Fruit fly (Drosophila melanogaster) whole organism, embryonic: ENCODE measurements around the gene CG3448.
A peak's percentile ranks its signal among the peaks of the same experiment; 100 is the strongest.

Source experiments
- Atf3 ChIP-seq: fragments of 200-800 bp; sonication (Bioruptor generic); optimal IDR thresholded peaks from 3 replicates; lab custom pipeline; 2016; ENCODE audit warnings: missing biosample characterization, missing genetic modification characterization
- Atf6 ChIP-seq: fragments of 200-800 bp; sonication (Bioruptor generic); IDR thresholded peaks from 2 replicates; pipeline ENCODE4 v1.3.6; 2022; ENCODE audit warnings: missing biosample characterization, missing genetic modification characterization
- Awh ChIP-seq: fragments of 200-800 bp; sonication (Bioruptor generic); IDR thresholded peaks from 2 replicates; pipeline ENCODE4, ENCODE4 v1.3.6; 2022; ENCODE audit warnings: missing biosample characterization, missing genetic modification characterization
- Bgb ChIP-seq: fragments of 200-800 bp; sonication (Bioruptor generic); IDR thresholded peaks from 2 replicates; pipeline ENCODE4 v1.3.6; 2022; ENCODE audit warnings: missing biosample characterization, missing genetic modification characterization; ENCODE audit not compliant: partially characterized antibody
- Bteb2 ChIP-seq: fragments of 200-800 bp; sonication (Bioruptor generic); optimal IDR thresholded peaks from 2 replicates; lab custom pipeline; 2016; ENCODE audit warnings: missing biosample characterization, missing genetic modification characterization
- CG11398 ChIP-seq: fragments of 200-800 bp; sonication (Bioruptor generic); optimal IDR thresholded peaks from 2 replicates; lab custom pipeline; 2016; ENCODE audit warnings: missing biosample characterization, missing genetic modification characterization
- CG11456 ChIP-seq: fragments of 200-800 bp; sonication (Bioruptor generic); IDR thresholded peaks from 3 replicates; pipeline ENCODE4 v1.3.6; 2022; ENCODE audit warnings: missing biosample characterization, missing genetic modification characterization
- CG11504 ChIP-seq: fragments of 200-800 bp; sonication (Bioruptor generic); optimal IDR thresholded peaks from 3 replicates; lab custom pipeline; 2019; ENCODE audit warnings: missing biosample characterization, mild to moderate bottlenecking, missing genetic modification characterization, moderate library complexity
- CG13424 ChIP-seq: fragments of 200-800 bp; sonication (Bioruptor generic); optimal IDR thresholded peaks from 2 replicates; lab custom pipeline; 2019; ENCODE audit warnings: missing biosample characterization, mild to moderate bottlenecking, missing genetic modification characterization, moderate library complexity
- CG14860 ChIP-seq: fragments of 200-800 bp; sonication (Bioruptor generic); IDR thresholded peaks from 3 replicates; pipeline ENCODE4 v1.3.6; 2022; ENCODE audit warnings: missing biosample characterization, missing genetic modification characterization; ENCODE audit not compliant: partially characterized antibody
- CG14965 ChIP-seq: fragments of 200-800 bp; sonication (Bioruptor generic); optimal IDR thresholded peaks from 2 replicates; lab custom pipeline; 2016; ENCODE audit warnings: missing biosample characterization, missing genetic modification characterization, borderline replicate concordance
- CG15696 ChIP-seq: fragments of 200-800 bp; sonication (Bioruptor generic); optimal IDR thresholded peaks from 2 replicates; lab custom pipeline; 2019; ENCODE audit warnings: missing biosample characterization, mild to moderate bottlenecking, missing genetic modification characterization, moderate library complexity
- CG16815 ChIP-seq: fragments of 200-800 bp; sonication (Bioruptor generic); optimal IDR thresholded peaks from 3 replicates; lab custom pipeline; 2017; ENCODE audit warnings: missing biosample characterization, mild to moderate bottlenecking, missing genetic modification characterization
- CG17912 ChIP-seq: fragments of 200-800 bp; sonication (Bioruptor generic); optimal IDR thresholded peaks from 2 replicates; lab custom pipeline; 2018; ENCODE audit warnings: missing biosample characterization, mild to moderate bottlenecking, missing genetic modification characterization
- CG2120 ChIP-seq: fragments of 200-800 bp; sonication (Bioruptor generic); optimal IDR thresholded peaks from 3 replicates; lab custom pipeline; 2016; ENCODE audit warnings: missing biosample characterization, missing genetic modification characterization
- CG2202 ChIP-seq: fragments of 200-800 bp; sonication (Bioruptor generic); optimal IDR thresholded peaks from 2 replicates; lab custom pipeline; 2018; ENCODE audit warnings: missing biosample characterization, mild to moderate bottlenecking, missing genetic modification characterization
- CG32772 ChIP-seq: fragments of 200-800 bp; sonication (Bioruptor generic); IDR thresholded peaks from 2 replicates; pipeline ENCODE4 v1.3.6; 2022; ENCODE audit warnings: missing biosample characterization, missing genetic modification characterization
- CG3726 ChIP-seq: fragments of 200-800 bp; sonication (Bioruptor generic); IDR thresholded peaks from 3 replicates; pipeline ENCODE4, ENCODE4 v1.3.6; 2022; ENCODE audit warnings: missing biosample characterization, missing genetic modification characterization
- CG3995 ChIP-seq: fragments of 200-800 bp; sonication (Bioruptor generic); optimal IDR thresholded peaks from 3 replicates; lab custom pipeline; 2016; ENCODE audit warnings: missing biosample characterization, missing genetic modification characterization
- CG42726 ChIP-seq: fragments of 200-800 bp; sonication (Bioruptor generic); IDR thresholded peaks from 2 replicates; pipeline ENCODE4 v1.3.6; 2022; ENCODE audit warnings: missing biosample characterization, missing genetic modification characterization; ENCODE audit not compliant: partially characterized antibody
- CG7928 ChIP-seq: fragments of 200-800 bp; sonication (Bioruptor generic); optimal IDR thresholded peaks from 2 replicates; lab custom pipeline; 2017; ENCODE audit warnings: missing biosample characterization, mild to moderate bottlenecking, missing genetic modification characterization
- CG8388 ChIP-seq: fragments of 200-800 bp; sonication (Bioruptor generic); optimal IDR thresholded peaks from 2 replicates; lab custom pipeline; 2019; ENCODE audit warnings: missing biosample characterization, mild to moderate bottlenecking, missing genetic modification characterization, moderate library complexity
- CG8765 ChIP-seq: fragments of 200-800 bp; sonication (Bioruptor generic); IDR thresholded peaks from 2 replicates; pipeline ENCODE4 v1.3.6; 2022; ENCODE audit warnings: missing biosample characterization, missing genetic modification characterization
- CG8924 ChIP-seq: fragments of 200-800 bp; optimal IDR thresholded peaks from 3 replicates; lab custom pipeline; 2019; ENCODE audit warnings: missing biosample characterization, mild to moderate bottlenecking, missing genetic modification characterization, moderate library complexity
- Dref ChIP-seq: fragments of 200-800 bp; sonication (Bioruptor generic); IDR thresholded peaks from 2 replicates; pipeline ENCODE4 v1.3.6; 2022; ENCODE audit warnings: missing biosample characterization, missing genetic modification characterization
- Fer1 ChIP-seq: fragments of 200-800 bp; sonication (Bioruptor generic); optimal IDR thresholded peaks from 2 replicates; lab custom pipeline; 2017; ENCODE audit warnings: missing biosample characterization, mild to moderate bottlenecking, missing genetic modification characterization
- HLH4C ChIP-seq: fragments of 200-800 bp; sonication (Bioruptor generic); IDR thresholded peaks from 3 replicates; pipeline ENCODE4 v1.3.6; 2022; ENCODE audit warnings: missing biosample characterization, missing genetic modification characterization; ENCODE audit not compliant: partially characterized antibody
- Hmr ChIP-seq: fragments of 200-800 bp; sonication (Bioruptor generic); optimal IDR thresholded peaks from 3 replicates; lab custom pipeline; 2017; ENCODE audit warnings: mild to moderate bottlenecking, missing biosample characterization, missing genetic modification reagents, missing genetic modification characterization
- NfI ChIP-seq: fragments of 200-800 bp; sonication (Bioruptor generic); optimal IDR thresholded peaks from 3 replicates; lab custom pipeline; 2018; ENCODE audit warnings: missing biosample characterization, mild to moderate bottlenecking, missing genetic modification characterization, moderate library complexity
- Spps ChIP-seq: fragments of 200-800 bp; sonication (Bioruptor generic); optimal IDR thresholded peaks from 2 replicates; lab custom pipeline; 2018; ENCODE audit warnings: missing biosample characterization, mild to moderate bottlenecking, missing genetic modification characterization
- Ssrp ChIP-seq: fragments of 200-800 bp; sonication (Bioruptor generic); optimal IDR thresholded peaks from 2 replicates; lab custom pipeline; 2018; ENCODE audit warnings: missing biosample characterization, mild to moderate bottlenecking, missing genetic modification characterization, moderate library complexity
- YL-1 ChIP-seq: fragments of 200-800 bp; sonication (Bioruptor generic); optimal IDR thresholded peaks from 3 replicates; lab custom pipeline; 2017; ENCODE audit warnings: missing biosample characterization, mild to moderate bottlenecking, missing genetic modification characterization
- ara ChIP-seq: fragments of 200-800 bp; sonication (Bioruptor generic); IDR thresholded peaks from 2 replicates; pipeline ENCODE4 v1.3.6; 2022; ENCODE audit warnings: missing biosample characterization, missing genetic modification characterization
- bcd ChIP-seq: fragments of 200-800 bp; sonication (Bioruptor generic); optimal IDR thresholded peaks from 2 replicates; lab custom pipeline; 2017; ENCODE audit warnings: missing biosample characterization, mild to moderate bottlenecking, missing genetic modification characterization
- cad ChIP-seq: fragments of >200 bp; optimal IDR thresholded peaks from 2 replicates; lab custom pipeline; 2017; ENCODE audit warnings: missing biosample characterization, missing genetic modification characterization
- chif ChIP-seq, 2 experiments: fragments of 200-800 bp; sonication (Bioruptor generic); optimal IDR thresholded peaks; 3 replicates each; lab custom pipeline; 2016; ENCODE audit warnings: missing biosample characterization in 2 of 2, missing genetic modification characterization in 2 of 2
- corto ChIP-seq: fragments of 200-800 bp; sonication (Bioruptor generic); optimal IDR thresholded peaks from 2 replicates; lab custom pipeline; 2016; ENCODE audit warnings: missing biosample characterization, mild to moderate bottlenecking, missing genetic modification characterization, moderate library complexity
- crol ChIP-seq: fragments of 200-800 bp; sonication (Bioruptor generic); IDR thresholded peaks from 2 replicates; pipeline ENCODE4 v1.3.6; 2022; ENCODE audit warnings: missing biosample characterization, missing genetic modification characterization
- disco-r ChIP-seq: fragments of 200-800 bp; sonication (Bioruptor generic); optimal IDR thresholded peaks from 2 replicates; lab custom pipeline; 2016; ENCODE audit warnings: missing biosample characterization, missing genetic modification characterization
- fd102C ChIP-seq: fragments of 200-800 bp; sonication (Bioruptor generic); optimal IDR thresholded peaks from 2 replicates; lab custom pipeline; 2018; ENCODE audit warnings: missing biosample characterization, mild to moderate bottlenecking, missing genetic modification characterization, moderate library complexity
- fd96Cb ChIP-seq: fragments of 200-800 bp; sonication (Bioruptor generic); optimal IDR thresholded peaks from 2 replicates; lab custom pipeline; 2018; ENCODE audit warnings: missing biosample characterization, mild to moderate bottlenecking, missing genetic modification characterization, moderate library complexity
- insv ChIP-seq, 2 experiments: fragments of 200-800 bp; sonication (Bioruptor generic); optimal IDR thresholded peaks; 3 replicates each; lab custom pipeline; 2016 to 2018; ENCODE audit warnings: missing biosample characterization in 2 of 2, missing genetic modification characterization in 2 of 2
- kah ChIP-seq: fragments of 200-800 bp; sonication (Bioruptor generic); optimal IDR thresholded peaks from 2 replicates; lab custom pipeline; 2018; ENCODE audit warnings: missing biosample characterization, mild to moderate bottlenecking, missing genetic modification characterization
- kay ChIP-seq: fragments of 200-800 bp; sonication (Bioruptor generic); optimal IDR thresholded peaks from 2 replicates; lab custom pipeline; 2016; ENCODE audit warnings: missing biosample characterization, missing genetic modification characterization
- nau ChIP-seq: fragments of 200-800 bp; sonication (Bioruptor generic); optimal IDR thresholded peaks from 3 replicates; lab custom pipeline; 2017; ENCODE audit warnings: missing biosample characterization, mild to moderate bottlenecking, missing genetic modification characterization, missing genetic modification reagents
- seq ChIP-seq: fragments of 200-800 bp; sonication (Bioruptor generic); IDR thresholded peaks from 2 replicates; pipeline ENCODE4 v1.3.6; 2022; ENCODE audit warnings: missing biosample characterization, missing genetic modification characterization
- trem ChIP-seq: fragments of 200-800 bp; optimal IDR thresholded peaks from 3 replicates; lab custom pipeline; 2019; ENCODE audit warnings: missing biosample characterization, mild to moderate bottlenecking, missing genetic modification characterization, moderate library complexity
- trh ChIP-seq: fragments of 200-800 bp; sonication (Bioruptor generic); optimal IDR thresholded peaks from 2 replicates; lab custom pipeline; 2016; ENCODE audit warnings: missing biosample characterization, missing genetic modification characterization
- tup ChIP-seq: fragments of 200-800 bp; sonication (Bioruptor generic); optimal IDR thresholded peaks from 2 replicates; lab custom pipeline; 2016; ENCODE audit warnings: missing biosample characterization, mild to moderate bottlenecking, missing genetic modification characterization, moderate library complexity
- z ChIP-seq: fragments of 200-800 bp; sonication (Bioruptor generic); IDR thresholded peaks from 3 replicates; pipeline ENCODE4 v1.3.6; 2022; ENCODE audit warnings: missing biosample characterization, missing genetic modification characterization

Gene CG3448

dm6 chr3L:9447239-9447777 lies 4.1 kb downstream of the CG3448 start (continued):
- no peak for TF ChIP-seq CG3726 (GFP tag; lab: Robert Waterston, UW)
- peak; percentile 23 for TF ChIP-seq Fer1
- TF ChIP-seq CG32772 (GFP tag; lab: Robert Waterston, UW): no peak
- no peak for TF ChIP-seq trem (tag; lab: Kevin White, UChicago)
- TF ChIP-seq HLH4C (GFP tag; lab: Robert Waterston, UW): no peak
- TF ChIP-seq fd96Cb (tag; lab: Kevin White, UChicago): no peak
- no peak for TF ChIP-seq CG16815
- TF ChIP-seq tup (GFP tag; lab: Kevin White, UChicago): no peak
- no peak for TF ChIP-seq ara (GFP tag; lab: Robert Waterston, UW)
- no peak for TF ChIP-seq CG8388 (GFP tag; lab: Kevin White, UChicago)
- no peak for TF ChIP-seq CG11398 (GFP tag; lab: Kevin White, UChicago)
- TF ChIP-seq Hmr (GFP tag; lab: Kevin White, UChicago): peak; percentile 36
- TF ChIP-seq Ssrp (tag; lab: Kevin White, UChicago): no peak
- no peak for TF ChIP-seq trh (GFP tag; lab: Kevin White, UChicago)
- TF ChIP-seq kah (GFP tag; lab: Kevin White, UChicago): peak; percentile 38
- no peak for TF ChIP-seq bcd
- no peak for TF ChIP-seq CG15696
- peak; percentile 23 for TF ChIP-seq cad
- TF ChIP-seq Bgb (GFP tag; lab: Robert Waterston, UW): peak; percentile 10; the same call in 1 of the 2 replicates
- TF ChIP-seq insv (GFP tag; optimal IDR thresholded peaks at IDR 0.05; lab: Kevin White, UChicago): peak; percentile 97 to 100
- TF ChIP-seq Dref (GFP tag; lab: Robert Waterston, UW): no peak
- no peak for TF ChIP-seq CG2202 (tag; lab: Kevin White, UChicago)
- TF ChIP-seq disco-r (GFP tag; lab: Kevin White, UChicago): no peak
- no peak for TF ChIP-seq CG11456 (GFP tag; lab: Robert Waterston, UW)
- no peak for TF ChIP-seq Atf3
- TF ChIP-seq CG8924 (tag; lab: Kevin White, UChicago): peak; percentile 5
- no peak for TF ChIP-seq NfI (GFP tag; lab: Kevin White, UChicago)
- peak; percentile 92 for TF ChIP-seq kay
- TF ChIP-seq z (GFP tag; lab: Robert Waterston, UW): no peak
- no peak; the same call in 1 of the 2 replicates for TF ChIP-seq seq (GFP tag; lab: Robert Waterston, UW)
- no peak for TF ChIP-seq CG17912 (GFP tag; lab: Kevin White, UChicago)
- TF ChIP-seq corto (GFP tag; lab: Kevin White, UChicago): peak; percentile 2
- no peak for TF ChIP-seq CG13424 (tag; lab: Kevin White, UChicago)
- no peak for TF ChIP-seq CG14965 (GFP tag; lab: Kevin White, UChicago)
- TF ChIP-seq CG42726: no peak
- no peak for TF ChIP-seq CG3995 (GFP tag; lab: Kevin White, UChicago)
- TF ChIP-seq CG2120: peak; percentile 30
- no peak for TF ChIP-seq CG7928 (GFP tag; lab: Kevin White, UChicago)
- TF ChIP-seq Spps (tag; lab: Kevin White, UChicago): no peak
- no peak for TF ChIP-seq CG8765 (GFP tag; lab: Robert Waterston, UW)
- TF ChIP-seq Bteb2 (GFP tag; lab: Kevin White, UChicago): no peak
- peak; percentile 4 for TF ChIP-seq YL-1 (GFP tag; lab: Kevin White, UChicago)
- no peak for TF ChIP-seq CG11504 (tag; lab: Kevin White, UChicago)
- peak; percentile 56; the same call in 1 of the 2 replicates for TF ChIP-seq crol
- 0 out of 2 replicates have a peak, but pooled peaks have one; percentile 33 for TF ChIP-seq Awh
- TF ChIP-seq nau: no peak
- TF ChIP-seq CG14860 (GFP tag; lab: Robert Waterston, UW): no peak
- TF ChIP-seq fd102C (GFP tag; lab: Kevin White, UChicago): no peak
- no peak for TF ChIP-seq Atf6 (GFP tag; lab: Robert Waterston, UW)
- no peak for TF ChIP-seq chif (GFP tag; optimal IDR thresholded peaks at IDR 0.05; lab: Kevin White, UChicago)
